Fruit fly (Drosophila melanogaster): ENCODE data around the gene Zip88E.

Gene Zip88E

dm6 chr3R:15282326-15282725 lies 13.9 kb downstream of the Zip88E start:
- no peak for TF ChIP-seq CG17806 (tag; optimal IDR thresholded peaks at IDR 0.05)

dm6 chr3R:15282982-15283809 lies 14.7 kb downstream of the Zip88E start:
- TF ChIP-seq CG8301 (tag; optimal IDR thresholded peaks at IDR 0.05) (no peak), CG32121 (GFP tag; IDR thresholded peaks at IDR 0.05) (no peak), EcR (GFP tag; optimal IDR thresholded peaks at IDR 0.05) (peak; percentile 60), Pif1A (GFP tag; optimal IDR thresholded peaks at IDR 0.05) (no peak), fd96Ca (GFP tag; IDR thresholded peaks at IDR 0.05) (no peak)

DNA sequence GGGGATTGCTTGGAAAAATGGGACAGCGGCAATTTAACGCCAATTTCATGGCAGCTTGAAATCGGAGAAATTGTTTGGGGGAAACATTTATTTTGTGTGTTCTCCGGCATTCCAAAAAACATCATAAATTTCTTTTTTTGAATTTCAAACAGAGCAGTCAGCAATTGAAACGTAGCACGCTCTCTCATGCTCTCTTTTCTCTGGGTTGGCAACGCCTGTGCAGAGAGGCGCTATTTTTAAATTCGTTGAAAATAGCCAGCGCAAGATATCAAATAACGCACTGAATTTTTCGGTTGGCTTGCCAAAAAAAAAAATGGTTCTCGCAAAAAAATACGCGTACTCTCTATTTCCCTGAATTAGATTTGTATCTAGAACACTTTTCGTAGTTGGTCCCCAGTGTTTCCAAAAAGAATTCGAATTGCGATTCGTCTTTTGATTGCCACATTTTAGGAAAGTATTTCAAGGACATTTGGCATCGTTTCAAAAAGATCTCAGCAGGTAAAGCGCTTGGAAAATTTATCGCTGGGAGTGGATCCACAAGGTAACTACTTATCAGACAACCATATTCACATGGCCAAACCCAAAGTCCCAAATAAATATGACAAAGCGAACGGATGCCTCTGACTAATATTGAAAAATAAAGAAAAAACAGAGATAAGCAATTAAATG lies 17.7 kb downstream of the Zip88E start:
- TF ChIP-seq Snoo (tag; optimal IDR thresholded peaks at IDR 0.05) (no peak), D1 (tag; optimal IDR thresholded peaks at IDR 0.05) (peak; percentile 2)

DNA sequence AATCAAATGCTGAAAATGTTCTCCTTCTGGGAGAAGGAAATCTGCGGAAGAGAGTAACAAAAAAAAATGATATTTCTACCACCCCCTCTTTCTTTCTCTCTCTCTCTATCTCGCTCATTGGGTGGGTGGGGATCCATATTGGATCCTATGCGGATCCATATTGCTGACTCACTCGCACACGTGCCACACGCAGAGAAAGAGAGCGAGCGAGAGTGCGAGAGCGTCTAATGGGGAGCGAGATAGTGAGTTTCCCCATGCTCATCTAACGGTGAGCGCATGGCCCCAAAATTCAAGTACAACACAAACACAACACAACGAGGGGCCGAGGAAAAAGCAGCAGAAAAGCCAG lies 18.2 kb downstream of the Zip88E start:
- TF ChIP-seq CG15710 (tag; optimal IDR thresholded peaks at IDR 0.05) (no peak), CG8301 (tag; optimal IDR thresholded peaks at IDR 0.05) (no peak), Pif1A (GFP tag; optimal IDR thresholded peaks at IDR 0.05) (no peak), rn (GFP tag; IDR thresholded peaks at IDR 0.05) (no peak), Pif1B (GFP tag; optimal IDR thresholded peaks at IDR 0.05) (no peak), Snoo (tag; optimal IDR thresholded peaks at IDR 0.05) (no peak), fd96Ca (GFP tag; IDR thresholded peaks at IDR 0.05) (no peak), CG13204 (GFP tag; optimal IDR thresholded peaks at IDR 0.05) (no peak), CG9948 (tag; optimal IDR thresholded peaks at IDR 0.05) (no peak)

DNA sequence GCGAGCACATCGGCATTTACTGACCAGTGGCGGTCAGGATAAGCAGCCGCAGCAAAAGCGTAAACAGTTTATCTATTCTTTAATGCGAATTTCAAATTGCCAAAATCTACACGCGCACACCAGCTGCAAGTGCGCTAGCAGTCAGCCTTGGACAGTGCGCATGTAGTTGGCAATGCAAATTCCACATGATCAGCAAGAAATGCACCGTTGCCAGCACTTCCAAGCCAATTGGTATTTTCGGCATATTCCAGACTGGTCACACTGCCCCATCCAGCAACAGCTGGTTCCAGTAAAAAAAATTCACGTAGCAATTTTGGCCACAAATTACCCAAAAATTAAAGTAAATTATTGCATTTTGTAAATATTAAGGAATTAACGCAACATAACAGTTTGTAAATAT lies 19.3 kb downstream of the Zip88E start:
- no peak for TF ChIP-seq Ets98B (GFP tag; IDR thresholded peaks at IDR 0.05)

DNA sequence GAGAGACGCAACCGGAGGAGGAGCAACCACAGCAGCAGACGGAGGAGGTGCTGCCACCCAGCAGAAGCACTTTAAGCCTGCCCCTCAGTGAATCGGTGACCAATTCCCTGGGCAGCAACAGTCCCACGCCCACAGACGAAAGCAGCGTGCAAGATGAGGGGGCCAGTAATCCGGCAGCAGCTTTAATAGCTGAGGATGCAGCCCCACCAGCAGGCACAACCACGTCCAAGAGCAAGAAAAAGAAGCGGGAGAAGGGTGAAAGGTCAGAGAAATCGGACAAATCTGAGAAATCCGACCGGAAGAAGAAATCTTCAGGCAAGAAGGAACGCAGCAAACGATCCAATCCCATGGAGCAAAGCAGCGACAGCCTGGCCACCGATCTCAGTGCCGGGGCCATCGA lies 20.3 kb downstream of the Zip88E start:
- TF ChIP-seq gl (tag; optimal IDR thresholded peaks at IDR 0.05) = no peak
- no peak for TF ChIP-seq CG10348 (GFP tag; IDR thresholded peaks at IDR 0.05)
- no peak for TF ChIP-seq CG8301 (tag; optimal IDR thresholded peaks at IDR 0.05)
- no peak for TF ChIP-seq EcR (GFP tag; optimal IDR thresholded peaks at IDR 0.05)
- no peak for TF ChIP-seq CG15710 (tag; optimal IDR thresholded peaks at IDR 0.05)

DNA sequence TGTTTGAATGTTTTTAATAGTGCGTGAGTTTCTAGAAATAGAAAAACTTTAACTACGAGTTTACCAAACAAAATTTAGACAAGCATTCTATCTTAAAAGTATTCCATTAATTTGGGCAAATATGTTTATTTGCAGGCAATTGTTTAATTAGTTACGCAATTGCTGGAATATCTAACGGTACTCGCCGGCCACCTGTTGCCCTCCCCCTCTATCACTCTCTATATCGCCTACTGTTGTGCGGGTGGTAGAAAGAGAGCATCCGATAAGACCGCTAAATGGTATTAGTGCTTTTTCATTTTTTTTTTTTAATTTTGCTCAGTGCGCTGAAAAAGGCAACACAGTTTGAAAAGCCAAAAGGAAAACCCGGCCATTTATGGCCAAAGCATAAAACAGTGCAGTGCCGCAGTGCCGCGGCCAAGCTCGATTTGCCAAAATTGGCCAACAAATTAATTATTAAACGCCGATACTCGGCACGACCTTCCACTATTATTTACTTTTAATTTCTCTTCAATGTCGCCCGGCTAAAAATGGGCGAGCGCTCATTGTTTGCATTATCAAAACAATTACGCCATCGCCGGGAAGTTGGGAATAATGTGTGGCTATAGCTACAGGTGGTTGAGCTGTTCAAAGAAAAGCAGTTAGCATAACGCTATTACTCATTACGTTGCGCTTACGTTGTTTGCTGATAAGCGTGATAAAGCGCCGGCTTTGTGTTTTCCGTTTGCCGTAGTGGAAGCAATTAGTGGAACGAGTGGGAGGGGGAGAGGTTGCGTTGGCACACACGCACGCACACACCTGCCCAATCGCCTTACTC lies 21.6 kb downstream of the Zip88E start:
- no peak for TF ChIP-seq CG10348 (GFP tag; IDR thresholded peaks at IDR 0.05)
- TF ChIP-seq CG8159 (tag; optimal IDR thresholded peaks at IDR 0.05) = no peak
- no peak for TF ChIP-seq CG34367 (tag; optimal IDR thresholded peaks at IDR 0.05)
- TF ChIP-seq Ets98B (GFP tag; IDR thresholded peaks at IDR 0.05) = no peak
- TF ChIP-seq gl (tag; optimal IDR thresholded peaks at IDR 0.05) = no peak
- TF ChIP-seq EcR (GFP tag; optimal IDR thresholded peaks at IDR 0.05) = no peak
- no peak for TF ChIP-seq CG17806 (tag; optimal IDR thresholded peaks at IDR 0.05)
- no peak for TF ChIP-seq CG13204 (GFP tag; optimal IDR thresholded peaks at IDR 0.05)
- no peak for TF ChIP-seq Pif1A (GFP tag; optimal IDR thresholded peaks at IDR 0.05)
- no peak for TF ChIP-seq CG14655 (GFP tag; optimal IDR thresholded peaks at IDR 0.05)
- no peak for TF ChIP-seq CG9948 (tag; optimal IDR thresholded peaks at IDR 0.05)
- no peak for TF ChIP-seq CG4496 (GFP tag; IDR thresholded peaks at IDR 0.05)
- TF ChIP-seq CG8301 (tag; optimal IDR thresholded peaks at IDR 0.05) = no peak
- TF ChIP-seq fd96Ca (GFP tag; IDR thresholded peaks at IDR 0.05) = no peak

DNA sequence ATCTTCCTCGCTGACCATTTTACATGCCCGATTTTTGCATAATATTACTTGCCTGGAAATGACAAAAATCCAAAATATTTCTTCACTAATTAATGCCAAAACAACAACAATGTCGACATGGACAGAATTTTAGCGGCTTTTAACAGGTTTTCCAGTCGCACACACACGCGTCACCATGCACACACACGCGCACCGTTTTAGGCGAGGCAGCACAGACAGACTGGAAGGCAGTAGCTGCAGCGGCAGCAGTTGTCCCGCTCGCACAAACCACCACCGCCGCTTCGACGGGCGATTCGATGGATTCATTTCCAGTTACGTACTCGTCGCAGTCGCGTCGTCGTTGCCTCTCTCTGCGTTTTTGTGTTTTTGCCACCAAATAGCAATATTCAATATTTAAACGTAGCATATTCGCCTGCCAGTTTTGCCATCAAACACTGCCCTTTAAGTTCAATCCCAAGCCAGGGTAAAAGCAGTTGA lies 22.2 kb downstream of the Zip88E start, which contains the start of gene CG45218:
Gene CG45218 (minus strand): TSS at position 158 of the 477 bp plus-strand sequence.
- TF ChIP-seq EcR (GFP tag; optimal IDR thresholded peaks at IDR 0.05) (peak; percentile 17), CG8301 (tag; optimal IDR thresholded peaks at IDR 0.05) (no peak), Snoo (tag; optimal IDR thresholded peaks at IDR 0.05) (peak; percentile 19), CG13204 (GFP tag; optimal IDR thresholded peaks at IDR 0.05) (peak; percentile 18), CG9948 (tag; optimal IDR thresholded peaks at IDR 0.05) (no peak)

Data from whole organism, pupa.